Worm (Caenorhabditis elegans) whole organism, L2 larva: Measurements from ENCODE around the gene Y49F6B.8.
"Not testable (repeated sequence)": the region's sequence is repeated elsewhere in the genome, so short reads cannot be mapped to it uniquely, and the experiment has no call there.

Experiments
- C34F6.9 ChIP-seq: fragments of 150-350 bp; optimal IDR thresholded peaks from 2 replicates; lab custom pipeline; 2014; ENCODE audit warnings: missing biosample characterization, missing genetic modification characterization
- F13H6.1 ChIP-seq: sonication (generic microtip); optimal IDR thresholded peaks from 2 replicates; lab custom pipeline; 2016; ENCODE audit warnings: missing genetic modification characterization, missing compliant biosample characterization
- R02D3.7 ChIP-seq: fragments of 150-350 bp; optimal IDR thresholded peaks from 2 replicates; lab custom pipeline; 2014; ENCODE audit warnings: missing biosample characterization, missing genetic modification characterization
- Y55F3AM.14 ChIP-seq: fragments of 200-800 bp; sonication (Bioruptor generic); optimal IDR thresholded peaks from 2 replicates; lab custom pipeline; 2018; ENCODE audit warnings: mild to moderate bottlenecking, missing genetic modification characterization, missing compliant biosample characterization
- aly-2 ChIP-seq: fragments of 150-350 bp; optimal IDR thresholded peaks from 2 replicates; lab custom pipeline; 2014; ENCODE audit warnings: missing biosample characterization, missing genetic modification characterization
- ama-1 ChIP-seq: fragments of 150-350 bp; optimal IDR thresholded peaks from 2 replicates; lab custom pipeline; 2018; ENCODE audit warnings: inconsistent platforms
- blmp-1 ChIP-seq: sonication (generic microtip); optimal IDR thresholded peaks from 2 replicates; lab custom pipeline; 2017; ENCODE audit warnings: missing genetic modification characterization, mild to moderate bottlenecking, missing compliant biosample characterization, antibody characterized with exemption, moderate library complexity; ENCODE audit not compliant: insufficient read depth
- ceh-16 ChIP-seq: fragments of 150-350 bp; optimal IDR thresholded peaks from 2 replicates; lab custom pipeline; 2014; ENCODE audit warnings: missing biosample characterization, missing genetic modification characterization
- dmd-4 ChIP-seq: sonication (generic microtip); optimal IDR thresholded peaks from 2 replicates; lab custom pipeline; 2017; ENCODE audit warnings: missing biosample characterization, missing genetic modification characterization
- egl-27 ChIP-seq: sonication (generic microtip); optimal IDR thresholded peaks from 3 replicates; lab custom pipeline; 2017; ENCODE audit warnings: missing biosample characterization, missing genetic modification reagents, missing genetic modification characterization
- elt-1 ChIP-seq: fragments of 150-350 bp; optimal IDR thresholded peaks from 2 replicates; lab custom pipeline; 2014; ENCODE audit warnings: missing biosample characterization, missing genetic modification characterization
- fos-1 ChIP-seq: fragments of 150-350 bp; optimal IDR thresholded peaks from 2 replicates; lab custom pipeline; 2014; ENCODE audit warnings: missing biosample characterization, missing genetic modification characterization
- lin-11 ChIP-seq: fragments of 150-350 bp; sonication (generic microtip); optimal IDR thresholded peaks from 2 replicates; lab custom pipeline; 2014; ENCODE audit warnings: missing biosample characterization, missing genetic modification characterization, inconsistent platforms, mixed read lengths
- lsy-2 ChIP-seq, 2 experiments: fragments of 150-350 bp in 1 of 2; sonication (generic microtip) in 1 of 2; optimal IDR thresholded peaks; 2 replicates each; lab custom pipeline; 2014 to 2017; ENCODE audit warnings: missing biosample characterization in 2 of 2, missing genetic modification characterization in 2 of 2
- mab-5 ChIP-seq: fragments of 150-350 bp; optimal IDR thresholded peaks from 2 replicates; lab custom pipeline; 2014; ENCODE audit warnings: missing biosample characterization, missing genetic modification characterization
- mbf-1 ChIP-seq: sonication (generic microtip); optimal IDR thresholded peaks from 2 replicates; lab custom pipeline; 2017; ENCODE audit warnings: missing biosample characterization, missing genetic modification characterization
- mdl-1 ChIP-seq, 2 experiments: fragments of 150-350 bp in 1 of 2; sonication (generic microtip) in 1 of 2; optimal IDR thresholded peaks; 2 replicates each; lab custom pipeline; 2017; ENCODE audit warnings: missing biosample characterization in 2 of 2, missing genetic modification characterization in 2 of 2
- nhr-10 ChIP-seq: sonication (generic microtip); optimal IDR thresholded peaks from 2 replicates; lab custom pipeline; 2017; ENCODE audit warnings: missing biosample characterization, missing genetic modification characterization
- nhr-11 ChIP-seq: fragments of 150-350 bp; optimal IDR thresholded peaks from 2 replicates; lab custom pipeline; 2014; ENCODE audit warnings: missing biosample characterization, missing genetic modification characterization
- nhr-12 ChIP-seq: fragments of 150-350 bp; optimal IDR thresholded peaks from 2 replicates; lab custom pipeline; 2014; ENCODE audit warnings: missing biosample characterization, missing genetic modification characterization
- nhr-25 ChIP-seq: fragments of 150-350 bp; sonication (generic microtip); optimal IDR thresholded peaks from 3 replicates; lab custom pipeline; 2014; ENCODE audit warnings: missing biosample characterization, missing genetic modification characterization
- nhr-6 ChIP-seq: fragments of 150-350 bp; optimal IDR thresholded peaks from 2 replicates; lab custom pipeline; 2014; ENCODE audit warnings: missing biosample characterization, missing genetic modification characterization
- peb-1 ChIP-seq: fragments of 150-350 bp; optimal IDR thresholded peaks from 2 replicates; lab custom pipeline; 2014; ENCODE audit warnings: missing biosample characterization, missing genetic modification characterization
- skn-1 ChIP-seq: sonication (generic microtip); optimal IDR thresholded peaks from 2 replicates; lab custom pipeline; 2017; ENCODE audit warnings: missing biosample characterization, missing genetic modification characterization
- sma-9 ChIP-seq, 2 experiments: fragments of 150-350 bp in 1 of 2; sonication (generic microtip) in 1 of 2; optimal IDR thresholded peaks; 2 replicates each; lab custom pipeline; 2014 to 2016; ENCODE audit warnings: missing genetic modification characterization in 2 of 2, mild to moderate bottlenecking in 1 of 2, missing biosample characterization in 1 of 2, missing compliant biosample characterization in 1 of 2, missing genetic modification reagents in 1 of 2, moderate library complexity in 1 of 2
- unc-39 ChIP-seq: fragments of 150-350 bp; optimal IDR thresholded peaks from 2 replicates; lab custom pipeline; 2014; ENCODE audit warnings: missing biosample characterization, missing genetic modification characterization
- unc-55 ChIP-seq: fragments of 150-350 bp; sonication (generic microtip); optimal IDR thresholded peaks from 3 replicates; lab custom pipeline; 2014; ENCODE audit warnings: missing biosample characterization, missing genetic modification reagents, missing genetic modification characterization
- unc-62 ChIP-seq: fragments of 150-350 bp; optimal IDR thresholded peaks from 2 replicates; lab custom pipeline; 2014; ENCODE audit warnings: missing biosample characterization, missing genetic modification reagents, missing genetic modification characterization
- zag-1 ChIP-seq: fragments of 150-350 bp; optimal IDR thresholded peaks from 2 replicates; lab custom pipeline; 2014; ENCODE audit warnings: missing biosample characterization, missing genetic modification characterization
- ztf-11 ChIP-seq: sonication (generic microtip); optimal IDR thresholded peaks from 2 replicates; lab custom pipeline; 2017; ENCODE audit warnings: missing biosample characterization, missing genetic modification characterization
- ztf-4 ChIP-seq: fragments of 150-350 bp; optimal IDR thresholded peaks from 2 replicates; lab custom pipeline; 2014; ENCODE audit warnings: missing biosample characterization, missing genetic modification characterization

The Y49F6B.8 gene

ce11 chrII:3453521-3453920 lies 28.0 kb downstream of the Y49F6B.8 start, which contains the start of gene C16C8.11:
Gene C16C8.11 (plus strand): TSS chrII:3453708.
- no peak for TF ChIP-seq nhr-12 (tag; lab: Kevin White, UChicago)
- TF ChIP-seq ztf-11 (tag; lab: Kevin White, UChicago) = no peak
- TF ChIP-seq zag-1 (tag; lab: Kevin White, UChicago) = no peak
- no peak for TF ChIP-seq blmp-1 (tag; lab: Kevin White, UChicago)
- no peak for TF ChIP-seq egl-27 (tag; lab: Kevin White, UChicago)
- TF ChIP-seq Y55F3AM.14 (GFP tag; lab: Kevin White, UChicago) = no peak
- no peak for TF ChIP-seq lin-11 (tag; lab: Kevin White, UChicago)
- TF ChIP-seq mab-5 = no peak
- TF ChIP-seq nhr-25 (tag; lab: Kevin White, UChicago) = no peak
- TF ChIP-seq mbf-1 (tag; lab: Kevin White, UChicago) = no peak
- no peak for TF ChIP-seq R02D3.7 (tag; lab: Kevin White, UChicago)
- no peak for TF ChIP-seq peb-1
- TF ChIP-seq unc-55 = no peak
- TF ChIP-seq aly-2 = no peak
- TF ChIP-seq nhr-11 = no peak
- no peak for TF ChIP-seq dmd-4 (tag; lab: Kevin White, UChicago)
- TF ChIP-seq elt-1 (tag; lab: Kevin White, UChicago) = no peak
- TF ChIP-seq skn-1 (tag; lab: Kevin White, UChicago) = no peak
- TF ChIP-seq ama-1 (lab: Kevin White, UChicago) = no peak
- no peak for TF ChIP-seq nhr-6 (tag; lab: Kevin White, UChicago)

DNA sequence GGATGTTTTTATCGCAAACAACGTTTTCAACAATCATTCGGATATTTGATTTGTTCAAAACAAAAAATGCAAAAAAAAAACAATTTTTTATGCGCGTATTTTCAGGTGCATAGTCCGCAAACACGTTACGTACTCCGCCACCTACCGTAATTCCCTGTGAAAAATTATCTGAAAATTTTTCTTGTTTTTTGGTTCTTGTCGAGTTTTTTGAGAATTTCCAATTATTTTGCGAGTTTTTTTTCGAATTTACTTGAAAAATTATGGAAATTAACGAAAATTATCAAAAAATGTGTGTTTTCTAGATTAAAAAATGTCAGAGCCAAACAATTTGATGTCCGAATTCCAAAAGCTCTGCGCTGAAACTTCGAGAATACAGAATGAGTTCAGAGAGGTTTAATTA lies 29.1 kb downstream of the Y49F6B.8 start, which contains the start of gene C16C8.12:
C16C8.12 (plus strand) TSS at position 301 of the 400 bp plus-strand sequence.
- TF ChIP-seq F13H6.1 (tag; lab: Kevin White, UChicago) (no peak), nhr-11 (no peak), lsy-2 (tag; optimal IDR thresholded peaks at IDR 0.05; lab: Kevin White, UChicago) (no peak), mdl-1 (tag; optimal IDR thresholded peaks at IDR 0.05; lab: Kevin White, UChicago) (no peak), unc-39 (tag; lab: Kevin White, UChicago) (no peak), sma-9 (GFP tag; optimal IDR thresholded peaks at IDR 0.05; lab: Kevin White, UChicago) (no peak), sma-9 (tag; optimal IDR thresholded peaks at IDR 0.05; lab: Kevin White, UChicago) (no peak), nhr-10 (tag; lab: Kevin White, UChicago) (no peak), fos-1 (tag; lab: Kevin White, UChicago) (no peak), C34F6.9 (no peak), ceh-16 (tag; lab: Kevin White, UChicago) (no peak)

DNA sequence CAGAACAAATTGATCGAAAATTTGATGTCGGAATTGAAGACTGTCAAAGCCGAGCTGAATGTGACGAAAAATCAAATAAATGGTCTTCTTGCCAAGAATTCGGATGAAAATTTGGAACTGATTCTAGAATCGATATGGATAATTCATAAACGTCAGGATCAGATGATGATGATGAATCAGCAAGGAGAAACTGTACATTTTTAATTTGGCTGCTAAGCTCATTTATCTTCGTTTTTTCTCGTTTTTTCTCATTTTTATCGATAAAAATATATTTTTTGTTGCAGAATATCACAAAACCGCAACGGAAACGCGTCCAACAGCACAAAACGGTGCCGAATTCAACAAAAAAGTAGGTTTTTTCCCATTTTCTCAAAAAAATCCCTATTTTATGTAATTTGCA lies 32.0 kb downstream of the Y49F6B.8 start, which contains the start of gene C16C8.14:
C16C8.14 (plus strand) TSS at position 301 of the 400 bp plus-strand sequence.
- not testable (repeated sequence) for TF ChIP-seq fos-1 (tag; lab: Kevin White, UChicago); ama-1 (lab: Kevin White, UChicago); ceh-16 (tag; lab: Kevin White, UChicago)

ce11 chrII:3448776-3449280 lies 32.7 kb downstream of the Y49F6B.8 start, which contains the start of gene C16C8.25:
Gene C16C8.25 (plus strand): TSS chrII:3449230.
- TF ChIP-seq unc-62 (GFP tag; lab: Kevin White, UChicago) (no peak), nhr-25 (tag; lab: Kevin White, UChicago) (no peak), nhr-12 (tag; lab: Kevin White, UChicago) (no peak), ztf-4 (tag; lab: Kevin White, UChicago) (no peak), skn-1 (tag; lab: Kevin White, UChicago) (no peak), elt-1 (tag; lab: Kevin White, UChicago) (no peak), aly-2 (no peak), fos-1 (tag; lab: Kevin White, UChicago) (no peak)

- TF ChIP-seq unc-62 (GFP tag; lab: Kevin White, UChicago) (no peak), aly-2 (no peak), Y55F3AM.14 (GFP tag; lab: Kevin White, UChicago) (no peak), sma-9 (GFP tag; optimal IDR thresholded peaks at IDR 0.05; lab: Kevin White, UChicago) (no peak), sma-9 (tag; optimal IDR thresholded peaks at IDR 0.05; lab: Kevin White, UChicago) (no peak), F13H6.1 (tag; lab: Kevin White, UChicago) (no peak), elt-1 (tag; lab: Kevin White, UChicago) (no peak)
Measured at ce11 chrII:3447906-3448305, 33.6 kb downstream of the Y49F6B.8 start, which contains the start of gene C16C8.21. Gene C16C8.21 (plus strand): TSS chrII:3448206.
